Worm (Caenorhabditis elegans): ENCODE results near the gene R07H5.11.

ce11 chrIV:11159886-11160285, 42.7 kb upstream of the R07H5.11 start, which contains the start of gene mboa-4:
- TF ChIP-seq C06A6.2 (GFP tag; conservative IDR thresholded peaks at IDR 0.05), result no peak
- no peak for TF ChIP-seq dpl-1 (GFP tag; optimal IDR thresholded peaks at IDR 0.05)
- no peak for TF ChIP-seq F55B11.4 (tag; optimal IDR thresholded peaks at IDR 0.05; ENCODE audit: borderline replicate concordance, insufficient read depth)
- TF ChIP-seq atf-7 (tag; optimal IDR thresholded peaks at IDR 0.05), result no peak
- no peak for TF ChIP-seq pha-4 (tag; optimal IDR thresholded peaks at IDR 0.05)
- TF ChIP-seq unc-62 (GFP tag; optimal IDR thresholded peaks at IDR 0.05), result no peak
- no peak for TF ChIP-seq lin-35 (GFP tag; optimal IDR thresholded peaks at IDR 0.05)

All from whole organism, young adult.